Worm (Caenorhabditis elegans): ENCODE results near the gene C15F1.5.

The C15F1.5 gene

DNA sequence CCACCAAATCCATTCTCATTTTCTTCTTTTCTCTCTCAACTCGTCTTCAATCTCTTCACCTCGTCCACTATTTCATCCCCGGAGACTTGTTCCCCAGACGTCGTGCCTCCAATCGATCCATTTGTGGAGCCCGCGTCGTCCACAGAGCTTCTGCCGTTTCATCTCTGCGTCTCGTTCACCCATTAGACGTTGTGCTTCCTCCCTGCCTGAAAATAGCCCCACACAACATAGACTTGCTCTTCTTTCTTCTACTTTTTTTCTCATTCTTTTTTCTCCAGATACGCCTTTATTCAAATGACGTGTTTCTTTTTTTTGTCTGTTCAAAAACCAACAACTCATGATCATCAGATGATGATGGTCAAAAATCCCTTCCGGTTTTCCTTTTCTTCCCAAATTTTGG lies 22.5 kb upstream of the C15F1.5 start (continued):
- peak; percentile 41 for TF ChIP-seq snu-23 (GFP tag; optimal IDR thresholded peaks at IDR 0.05)
- TF ChIP-seq isw-1 (GFP tag; IDR thresholded peaks at IDR 0.05) = peak; percentile 51
- peak; percentile 27 for TF ChIP-seq ces-1 (GFP tag; optimal IDR thresholded peaks at IDR 0.05)
- no peak for TF ChIP-seq F16B12.6 (tag; optimal IDR thresholded peaks at IDR 0.05)
- no peak for TF ChIP-seq unc-130 (tag; optimal IDR thresholded peaks at IDR 0.05)
- 0 out of 2 replicates have a peak, but pooled peaks have one; percentile 36 for TF ChIP-seq mab-9 (GFP tag; IDR thresholded peaks at IDR 0.05)
- no peak for TF ChIP-seq hpl-2 (GFP tag; optimal IDR thresholded peaks at IDR 0.05)
- peak; percentile 80 for TF ChIP-seq fkh-10 (GFP tag; optimal IDR thresholded peaks at IDR 0.05)
- no peak for TF ChIP-seq nhr-12 (tag; optimal IDR thresholded peaks at IDR 0.05)
- TF ChIP-seq pag-3 (tag; optimal IDR thresholded peaks at IDR 0.05; ENCODE audit: borderline replicate concordance, insufficient read depth) = no peak
- peak; percentile 78 for TF ChIP-seq nhr-71 (tag; optimal IDR thresholded peaks at IDR 0.05)
- peak; percentile 55 to 59 for TF ChIP-seq lsy-2 (tag; optimal IDR thresholded peaks at IDR 0.05)
- peak; percentile 94 for TF ChIP-seq lin-14 (GFP tag; optimal IDR thresholded peaks at IDR 0.05)
- no peak for TF ChIP-seq zag-1 (tag; optimal IDR thresholded peaks at IDR 0.05)
- TF ChIP-seq dpl-1 (GFP tag; optimal IDR thresholded peaks at IDR 0.05) = peak in 1 of 3 experiments; percentile 41
- TF ChIP-seq xbp-1 (tag; optimal IDR thresholded peaks at IDR 0.05) = peak; percentile 50
- TF ChIP-seq tbx-2 (tag; optimal IDR thresholded peaks at IDR 0.05) = peak; percentile 65
- TF ChIP-seq ceh-8 (GFP tag; optimal IDR thresholded peaks at IDR 0.05) = peak; percentile 48
- no peak for TF ChIP-seq lin-13 (GFP tag; optimal IDR thresholded peaks at IDR 0.05)
- TF ChIP-seq efl-1 (optimal IDR thresholded peaks at IDR 0.05) = peak in 1 of 2 experiments; percentile 23
- no peak for TF ChIP-seq efl-1 (GFP tag; optimal IDR thresholded peaks at IDR 0.05 in 1 of 2)
- TF ChIP-seq mep-1 (tag; optimal IDR thresholded peaks at IDR 0.05) = peak; percentile 30
- no peak for TF ChIP-seq blmp-1 (tag; optimal IDR thresholded peaks at IDR 0.05)
- TF ChIP-seq nhr-237 (tag; optimal IDR thresholded peaks at IDR 0.05) = no peak
- TF ChIP-seq mef-2 (tag; optimal IDR thresholded peaks at IDR 0.05) = no peak
- no peak for TF ChIP-seq snpc-4 (tag; optimal IDR thresholded peaks at IDR 0.05)
- TF ChIP-seq lir-3 (tag; optimal IDR thresholded peaks at IDR 0.05; ENCODE audit: poor library complexity) = no peak
- TF ChIP-seq nhr-28 (tag; optimal IDR thresholded peaks at IDR 0.05) = no peak
- TF ChIP-seq zip-4 (GFP tag; optimal IDR thresholded peaks at IDR 0.05) = no peak
- no peak for TF ChIP-seq nhr-77 (tag; optimal IDR thresholded peaks at IDR 0.05)
- TF ChIP-seq fkh-4 (tag; optimal IDR thresholded peaks at IDR 0.05; ENCODE audit: borderline replicate concordance) = no peak
- no peak for TF ChIP-seq tlp-1 (tag; optimal IDR thresholded peaks at IDR 0.05)
- no peak for TF ChIP-seq grh-1 (GFP tag; IDR thresholded peaks at IDR 0.05)
- TF ChIP-seq ceh-90 (tag; optimal IDR thresholded peaks at IDR 0.05) = no peak
- peak; percentile 17 for TF ChIP-seq jun-1 (tag; optimal IDR thresholded peaks at IDR 0.05)
- TF ChIP-seq ceh-63 (GFP tag; optimal IDR thresholded peaks at IDR 0.05) = no peak

DNA sequence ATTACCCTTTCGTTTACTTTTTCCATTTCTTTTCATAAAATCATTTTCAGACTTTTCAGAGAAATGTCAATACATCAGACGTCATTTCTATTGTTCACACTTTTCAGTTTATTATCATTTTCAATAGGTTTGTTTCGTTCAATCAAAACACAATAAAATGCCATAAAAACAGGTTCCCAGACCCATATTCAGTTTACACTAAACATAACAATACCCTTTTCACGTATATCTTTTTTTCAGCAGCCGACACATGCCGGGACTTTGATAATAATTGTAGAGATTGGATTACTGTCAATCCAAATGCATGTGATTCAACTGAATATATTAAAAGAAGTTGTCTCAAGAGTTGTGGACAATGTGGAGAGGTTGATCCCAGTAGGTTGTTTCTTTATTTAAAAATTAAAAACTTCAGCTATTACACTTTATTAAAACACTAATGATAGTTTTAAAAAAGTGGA lies 19.4 kb upstream of the C15F1.5 start, which contains the start of gene C15F1.1:
C15F1.1 (plus strand) TSS at position 51 of the 458 bp plus-strand sequence.
- TF ChIP-seq vab-15 (tag; optimal IDR thresholded peaks at IDR 0.05) = no peak
- TF ChIP-seq ztf-11 (tag; optimal IDR thresholded peaks at IDR 0.05) = no peak
- TF ChIP-seq grh-1 (GFP tag; IDR thresholded peaks at IDR 0.05) = no peak
- no peak for TF ChIP-seq efl-1 (optimal IDR thresholded peaks at IDR 0.05)
- TF ChIP-seq efl-1 (GFP tag; optimal IDR thresholded peaks at IDR 0.05 in 1 of 2) = peak in 1 of 2 experiments; percentile 77

DNA sequence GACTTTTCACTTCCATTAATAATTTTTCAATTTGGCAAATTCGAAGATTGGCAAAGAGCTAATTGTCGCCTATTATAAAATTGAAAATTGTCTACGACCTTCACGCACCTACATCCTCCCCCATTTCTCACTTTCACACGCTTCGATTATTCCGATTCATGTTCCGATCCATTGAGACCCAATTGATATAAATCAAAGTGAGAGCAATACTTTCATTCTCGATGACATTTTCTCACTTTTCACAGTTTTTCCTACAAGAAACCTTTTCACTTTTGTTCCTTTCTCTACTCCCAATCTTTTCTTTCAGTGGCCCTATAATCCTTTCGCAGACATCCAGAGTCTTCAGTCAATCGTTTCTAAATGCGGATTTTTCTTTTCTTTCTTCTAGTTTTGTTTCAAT lies 9.2 kb upstream of the C15F1.5 start, which contains the start of gene C15F1.2:
C15F1.2 (plus strand) TSS at position 308 of the 400 bp plus-strand sequence.
- TF ChIP-seq isw-1 (GFP tag; IDR thresholded peaks at IDR 0.05) = no peak
- peak; percentile 94 for TF ChIP-seq blmp-1 (tag; optimal IDR thresholded peaks at IDR 0.05)

DNA sequence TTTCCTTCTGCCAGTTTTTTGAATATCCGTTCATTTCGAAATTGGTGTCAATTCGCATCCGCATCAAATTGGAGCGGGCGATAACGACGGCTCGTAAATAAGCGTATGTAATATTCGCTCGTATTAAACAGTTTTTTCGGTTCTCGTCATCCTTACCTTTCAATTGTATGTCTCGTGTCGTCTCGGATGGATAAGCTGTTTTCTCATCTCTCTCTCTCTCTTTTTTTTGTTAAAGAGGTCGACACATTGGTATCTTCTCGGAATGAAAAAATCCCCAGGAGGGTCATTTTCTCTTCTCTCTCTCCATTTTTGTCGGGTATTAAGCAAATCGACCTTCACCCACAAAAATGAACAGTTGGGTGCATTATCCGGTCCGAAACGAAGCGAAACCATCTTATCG lies 8.5 kb upstream of the C15F1.5 start:
- TF ChIP-seq ceh-90 (tag; optimal IDR thresholded peaks at IDR 0.05) = no peak
- no peak for TF ChIP-seq zip-4 (GFP tag; optimal IDR thresholded peaks at IDR 0.05)
- no peak for TF ChIP-seq lin-35 (GFP tag; optimal IDR thresholded peaks at IDR 0.05)
- TF ChIP-seq hlh-17 (GFP tag; optimal IDR thresholded peaks at IDR 0.05; ENCODE audit: borderline replicate concordance) = no peak
- no peak for TF ChIP-seq ceh-88 (GFP tag; IDR thresholded peaks at IDR 0.05)
- peak; percentile 84 for TF ChIP-seq blmp-1 (tag; optimal IDR thresholded peaks at IDR 0.05)
- no peak for TF ChIP-seq grh-1 (GFP tag; IDR thresholded peaks at IDR 0.05)

Data from whole organism, L1 larva.